Fruit fly (Drosophila melanogaster): Measurements from ENCODE around the gene CG3527.
A peak's percentile ranks its signal among the peaks of the same experiment; 100 is the strongest.

DNA sequence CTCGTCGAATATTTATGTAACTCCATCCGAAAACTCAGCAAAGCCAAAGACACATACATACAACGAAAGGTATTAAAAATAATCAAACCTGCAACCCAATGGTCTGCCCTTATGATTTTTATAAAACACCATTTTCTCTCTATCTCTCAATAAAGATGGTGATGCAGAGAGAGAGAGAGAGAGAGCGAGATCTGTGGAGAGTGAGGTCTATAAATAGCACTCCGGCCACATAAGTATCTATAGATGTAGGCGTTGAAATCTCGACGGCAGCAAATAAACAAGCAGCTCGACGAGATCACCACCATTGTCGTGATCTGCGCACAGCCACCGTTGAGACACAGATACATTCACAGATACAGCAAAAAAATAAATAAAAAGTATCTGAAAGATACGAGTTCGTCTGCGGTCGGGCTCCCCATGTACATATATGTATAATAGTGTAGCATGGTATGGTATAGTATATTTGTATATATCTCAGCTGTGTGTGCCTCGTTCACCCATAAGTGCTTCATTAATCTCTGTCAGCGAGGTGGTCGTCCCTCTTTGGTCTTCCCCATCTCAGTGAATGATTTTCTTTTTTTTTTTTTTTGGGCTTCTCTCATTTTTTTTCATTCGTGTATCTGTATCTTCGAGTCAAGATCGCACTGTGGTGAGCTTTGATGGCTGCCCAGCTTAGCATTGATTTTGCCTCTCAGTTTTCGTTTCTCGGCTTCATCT lies 44.9 kb downstream of the CG3527 start:
- TF ChIP-seq Mnt (GFP tag; optimal IDR thresholded peaks at IDR 0.05): no peak
- no peak for TF ChIP-seq cnc (optimal IDR thresholded peaks at IDR 0.05)
- TF ChIP-seq toe (GFP tag; optimal IDR thresholded peaks at IDR 0.05): no peak
- TF ChIP-seq CG14711 (tag; optimal IDR thresholded peaks at IDR 0.05): no peak
- no peak for TF ChIP-seq bab1 (GFP tag; optimal IDR thresholded peaks at IDR 0.05)
- no peak for TF ChIP-seq CG12768 (GFP tag; optimal IDR thresholded peaks at IDR 0.05)
- TF ChIP-seq kay (GFP tag; ENCODE audit: borderline replicate concordance): peak; percentile 23
- TF ChIP-seq CG1620 (GFP tag; optimal IDR thresholded peaks at IDR 0.05): no peak
- no peak for TF ChIP-seq CG33017 (tag; optimal IDR thresholded peaks at IDR 0.05)
- TF ChIP-seq Crg-1 (GFP tag; optimal IDR thresholded peaks at IDR 0.05): no peak
- no peak for TF ChIP-seq CG7101 (tag; optimal IDR thresholded peaks at IDR 0.05)
- no peak for TF ChIP-seq Clk (GFP tag; optimal IDR thresholded peaks at IDR 0.05)
- no peak for TF ChIP-seq tj (GFP tag; optimal IDR thresholded peaks at IDR 0.05)
- TF ChIP-seq CG11617 (GFP tag; optimal IDR thresholded peaks at IDR 0.05): no peak
